Worm (Caenorhabditis elegans) whole organism, young adult: ENCODE data around the gene F52H3.6.

Source experiments
- B0019.2 ChIP-seq: fragments of 200-800 bp; sonication (Bioruptor generic); conservative IDR thresholded peaks from 2 replicates; pipeline ENCODE4 v1.3.6; 2022; ENCODE audit warnings: missing genetic modification reagents, missing genetic modification characterization, missing compliant biosample characterization
- B0336.3 ChIP-seq: fragments of 200-800 bp; sonication (Bioruptor generic); IDR thresholded peaks from 2 replicates; pipeline ENCODE4 v1.3.6; 2022; ENCODE audit warnings: missing genetic modification characterization, missing compliant biosample characterization
- C17E4.6 ChIP-seq: fragments of 200-800 bp; sonication (Bioruptor generic); IDR thresholded peaks from 2 replicates; pipeline ENCODE4 v1.3.6; 2022; ENCODE audit warnings: missing genetic modification reagents, missing genetic modification characterization, missing compliant biosample characterization
- F33H1.4 ChIP-seq: fragments of 200-800 bp; sonication (Bioruptor generic); IDR thresholded peaks from 2 replicates; pipeline ENCODE4 v1.3.6; 2022; ENCODE audit warnings: missing genetic modification reagents, missing genetic modification characterization, missing compliant biosample characterization
- F39B2.1 ChIP-seq: fragments of 200-800 bp; sonication (Bioruptor generic); IDR thresholded peaks from 2 replicates; pipeline ENCODE4 v1.3.6; 2022; ENCODE audit warnings: missing genetic modification reagents, missing genetic modification characterization, missing compliant biosample characterization
- F57C9.4 ChIP-seq: sonication (generic microtip); optimal IDR thresholded peaks from 2 replicates; lab custom pipeline; 2017; ENCODE audit warnings: mild to moderate bottlenecking, missing genetic modification characterization, missing compliant biosample characterization
- K11D2.4 ChIP-seq: fragments of 200-800 bp; sonication (Bioruptor generic); IDR thresholded peaks from 2 replicates; pipeline ENCODE4 v1.3.6; 2022; ENCODE audit warnings: missing genetic modification reagents, missing genetic modification characterization, missing compliant biosample characterization
- T07F8.4 ChIP-seq: sonication (generic microtip); optimal IDR thresholded peaks from 2 replicates; lab custom pipeline; 2016; ENCODE audit warnings: mild to moderate bottlenecking, missing genetic modification characterization, moderate library complexity, missing compliant biosample characterization
- T26A5.8 ChIP-seq: sonication (generic microtip); optimal IDR thresholded peaks from 2 replicates; lab custom pipeline; 2016; ENCODE audit warnings: missing genetic modification characterization, missing compliant biosample characterization
- Y53G8AR.9 ChIP-seq: fragments of 200-800 bp; sonication (Bioruptor generic); conservative IDR thresholded peaks from 2 replicates; pipeline ENCODE4 v1.3.6; 2022; ENCODE audit warnings: missing genetic modification reagents, missing genetic modification characterization, missing compliant biosample characterization
- Y67H2A.10 ChIP-seq: fragments of 200-800 bp; sonication (Bioruptor generic); conservative IDR thresholded peaks from 2 replicates; pipeline ENCODE4 v1.3.6; 2022; ENCODE audit warnings: missing genetic modification reagents, missing genetic modification characterization, missing compliant biosample characterization
- athp-1 ChIP-seq: sonication (generic microtip); optimal IDR thresholded peaks from 2 replicates; lab custom pipeline; 2017; ENCODE audit warnings: mild to moderate bottlenecking, missing genetic modification characterization, missing compliant biosample characterization
- attf-5 ChIP-seq: fragments of 200-800 bp; sonication (Bioruptor generic); optimal IDR thresholded peaks from 2 replicates; lab custom pipeline; 2018; ENCODE audit warnings: mild to moderate bottlenecking, missing genetic modification characterization, missing compliant biosample characterization
- attf-6 ChIP-seq: fragments of 200-800 bp; sonication (Bioruptor generic); IDR thresholded peaks from 2 replicates; pipeline ENCODE4 v1.3.6; 2022; ENCODE audit warnings: missing genetic modification reagents, missing genetic modification characterization, missing compliant biosample characterization
- bed-2 ChIP-seq: fragments of 200-800 bp; sonication (Bioruptor generic); IDR thresholded peaks from 2 replicates; pipeline ENCODE4 v1.3.6; 2022; ENCODE audit warnings: missing genetic modification reagents, missing genetic modification characterization, missing compliant biosample characterization
- cebp-2 ChIP-seq: fragments of 200-800 bp; sonication (Bioruptor generic); IDR thresholded peaks from 2 replicates; pipeline ENCODE4 v1.3.6; 2022; ENCODE audit warnings: missing genetic modification characterization, missing compliant biosample characterization
- ceh-27 ChIP-seq: fragments of 200-800 bp; sonication (Bioruptor generic); optimal IDR thresholded peaks from 2 replicates; lab custom pipeline; 2018; ENCODE audit warnings: mild to moderate bottlenecking, missing genetic modification characterization, moderate library complexity, missing compliant biosample characterization
- ceh-58 ChIP-seq: fragments of 200-800 bp; sonication (Bioruptor generic); IDR thresholded peaks from 2 replicates; pipeline ENCODE4 v1.3.6; 2022; ENCODE audit warnings: missing genetic modification characterization, missing compliant biosample characterization
- ceh-79 ChIP-seq: sonication (generic microtip); optimal IDR thresholded peaks from 2 replicates; lab custom pipeline; 2017; ENCODE audit warnings: mild to moderate bottlenecking, missing genetic modification characterization, missing compliant biosample characterization
- ceh-91 ChIP-seq: fragments of 200-800 bp; sonication (Bioruptor generic); IDR thresholded peaks from 2 replicates; pipeline ENCODE4 v1.3.6; 2022; ENCODE audit warnings: missing genetic modification reagents, missing genetic modification characterization, missing compliant biosample characterization
- die-1 ChIP-seq: sonication (generic microtip); optimal IDR thresholded peaks from 2 replicates; lab custom pipeline; 2016; ENCODE audit warnings: missing genotype, mild to moderate bottlenecking, missing genetic modification characterization, missing compliant biosample characterization
- egl-18 ChIP-seq: fragments of 200-800 bp; sonication (Bioruptor generic); IDR thresholded peaks from 2 replicates; pipeline ENCODE4 v1.3.6; 2022; ENCODE audit warnings: missing genetic modification reagents, missing genetic modification characterization, missing compliant biosample characterization
- egl-44 ChIP-seq: fragments of 200-800 bp; sonication (Bioruptor generic); IDR thresholded peaks from 2 replicates; pipeline ENCODE4 v1.3.6; 2022; ENCODE audit warnings: missing genetic modification reagents, missing genetic modification characterization, missing compliant biosample characterization
- egrh-3 ChIP-seq: fragments of 200-800 bp; sonication (Bioruptor generic); IDR thresholded peaks from 2 replicates; pipeline ENCODE4 v1.3.6; 2022; ENCODE audit warnings: missing genetic modification reagents, missing genetic modification characterization, missing compliant biosample characterization
- gei-17 ChIP-seq: fragments of 200-800 bp; sonication (Bioruptor generic); optimal IDR thresholded peaks from 2 replicates; lab custom pipeline; 2018; ENCODE audit warnings: mild to moderate bottlenecking, missing genetic modification characterization, missing compliant biosample characterization
- him-1 ChIP-seq: sonication (generic microtip); optimal IDR thresholded peaks from 2 replicates; lab custom pipeline; 2016; ENCODE audit warnings: missing genotype, missing genetic modification reagents, missing genetic modification characterization, missing compliant biosample characterization
- hrde-1 ChIP-seq: sonication (generic microtip); optimal IDR thresholded peaks from 2 replicates; lab custom pipeline; 2016; ENCODE audit warnings: missing genetic modification characterization, mild to moderate bottlenecking, missing compliant biosample characterization, moderate library complexity, missing genotype, missing genetic modification reagents, borderline replicate concordance
- let-607 ChIP-seq, 2 experiments: fragments of 200-800 bp in 1 of 2; sonication (Bioruptor generic) in 1 of 2; sonication (generic microtip) in 1 of 2; optimal IDR thresholded peaks; 2 replicates each; lab custom pipeline; 2016 to 2018; ENCODE audit warnings: mild to moderate bottlenecking in 2 of 2, missing compliant biosample characterization in 2 of 2, missing genetic modification characterization in 2 of 2, moderate library complexity in 2 of 2, missing genotype in 1 of 2
- lsl-1 ChIP-seq: fragments of 200-800 bp; sonication (Bioruptor generic); optimal IDR thresholded peaks from 2 replicates; lab custom pipeline; 2018; ENCODE audit warnings: mild to moderate bottlenecking, missing genetic modification characterization, moderate library complexity, missing compliant biosample characterization
- madf-6 ChIP-seq: fragments of 200-800 bp; sonication (Bioruptor generic); IDR thresholded peaks from 2 replicates; pipeline ENCODE4 v1.3.6; 2022; ENCODE audit warnings: missing genetic modification reagents, missing genetic modification characterization, missing compliant biosample characterization
- mcd-1 ChIP-seq: fragments of 200-800 bp; sonication (Bioruptor generic); IDR thresholded peaks from 2 replicates; pipeline ENCODE4 v1.3.6; 2022; ENCODE audit warnings: missing genetic modification reagents, missing genetic modification characterization, missing compliant biosample characterization
- nfyb-1 ChIP-seq: fragments of 200-800 bp; sonication (Bioruptor generic); IDR thresholded peaks from 2 replicates; pipeline ENCODE4 v1.3.6; 2022; ENCODE audit warnings: missing genetic modification reagents, missing genetic modification characterization, missing compliant biosample characterization
- nhr-120 ChIP-seq: fragments of 200-800 bp; sonication (Bioruptor generic); IDR thresholded peaks from 2 replicates; pipeline ENCODE4 v1.3.6; 2022; ENCODE audit warnings: missing genetic modification characterization, missing compliant biosample characterization
- nhr-27 ChIP-seq: fragments of 200-800 bp; sonication (Bioruptor generic); optimal IDR thresholded peaks from 2 replicates; lab custom pipeline; 2018; ENCODE audit warnings: mild to moderate bottlenecking, missing genetic modification characterization, moderate library complexity, missing compliant biosample characterization
- nhr-80 ChIP-seq: sonication (generic microtip); optimal IDR thresholded peaks from 2 replicates; lab custom pipeline; 2016; ENCODE audit warnings: missing genetic modification characterization, missing compliant biosample characterization
- snpc-3.4 ChIP-seq: sonication (generic microtip); optimal IDR thresholded peaks from 2 replicates; lab custom pipeline; 2017; ENCODE audit warnings: missing genetic modification characterization, mild to moderate bottlenecking, missing compliant biosample characterization, antibody characterized with exemption, moderate library complexity, missing genotype, missing genetic modification reagents
- sptf-2 ChIP-seq: fragments of 200-800 bp; sonication (Bioruptor generic); optimal IDR thresholded peaks from 2 replicates; lab custom pipeline; 2018; ENCODE audit warnings: mild to moderate bottlenecking, missing genetic modification characterization, missing compliant biosample characterization
- xnd-1 ChIP-seq: sonication (generic microtip); optimal IDR thresholded peaks from 2 replicates; lab custom pipeline; 2016; ENCODE audit warnings: missing genotype, missing genetic modification reagents, missing genetic modification characterization, missing compliant biosample characterization
- zfh-2 ChIP-seq: fragments of 200-800 bp; sonication (Bioruptor generic); conservative IDR thresholded peaks from 2 replicates; pipeline ENCODE4 v1.3.6; 2022; ENCODE audit warnings: missing genetic modification reagents, missing genetic modification characterization, missing compliant biosample characterization
- zim-3 ChIP-seq: sonication (generic microtip); optimal IDR thresholded peaks from 2 replicates; lab custom pipeline; 2017; ENCODE audit warnings: mild to moderate bottlenecking, missing genetic modification characterization, moderate library complexity, missing compliant biosample characterization
- ztf-3 ChIP-seq: fragments of 200-800 bp; sonication (Bioruptor generic); optimal IDR thresholded peaks from 2 replicates; lab custom pipeline; 2018; ENCODE audit warnings: mild to moderate bottlenecking, missing genetic modification characterization, missing compliant biosample characterization

Gene F52H3.6

DNA sequence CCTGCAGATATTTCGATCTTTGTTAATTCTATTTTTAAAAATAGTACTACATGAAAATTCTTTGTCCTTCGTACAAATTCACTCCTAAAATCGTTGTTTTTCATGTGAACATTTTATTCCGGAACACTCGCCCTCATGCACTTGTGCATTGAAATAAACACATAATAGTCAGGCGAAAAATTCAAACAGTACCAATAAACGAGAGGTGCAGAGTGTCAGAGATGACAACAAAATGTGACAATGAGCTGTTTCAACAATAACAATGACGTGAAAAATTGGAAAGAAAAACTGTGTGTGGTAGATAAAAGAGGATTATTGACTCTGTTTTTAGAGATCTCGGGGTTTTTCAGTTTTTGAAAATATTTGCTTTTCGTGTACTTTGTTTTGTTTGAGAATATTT, at the start of gene F52H3.6:
Gene F52H3.6, minus strand, starts transcription at position 228 of the 400 bp plus-strand sequence.
- TF ChIP-seq athp-1 (tag; lab: Kevin White, UChicago) (no peak), egl-18 (GFP tag; lab: Robert Waterston, UW) (no peak), bed-2 (GFP tag; lab: Robert Waterston, UW) (no peak), nfyb-1 (GFP tag; lab: Robert Waterston, UW) (no peak), nhr-80 (tag; lab: Kevin White, UChicago) (peak; percentile 33), attf-5 (GFP tag; lab: Kevin White, UChicago) (no peak)

DNA sequence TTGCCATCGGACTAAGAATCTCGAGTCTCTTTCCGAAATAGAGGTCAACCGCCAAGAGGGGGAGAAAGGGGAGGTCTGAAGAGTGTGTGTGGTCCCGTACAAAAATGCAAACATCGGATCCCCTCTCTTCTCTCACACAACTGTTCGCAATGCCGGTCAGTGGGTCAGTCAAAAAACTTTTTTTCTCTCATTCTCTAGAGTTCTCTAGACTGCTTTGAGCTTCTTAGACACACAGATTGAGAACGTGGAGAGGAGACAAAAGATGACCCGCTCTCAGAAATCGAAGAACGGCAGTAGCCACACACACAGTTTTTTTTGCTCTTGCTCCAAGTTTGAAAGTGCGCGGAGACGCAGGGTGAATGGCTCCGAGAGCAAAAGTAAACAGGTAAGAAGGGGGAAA, 47.6 kb upstream of the F52H3.6 start:
- TF ChIP-seq T26A5.8 (no peak), madf-6 (GFP tag; lab: Robert Waterston, UW) (no peak), T07F8.4 (tag; lab: Kevin White, UChicago) (no peak), gei-17 (no peak), ceh-58 (GFP tag; lab: Robert Waterston, UW) (no peak), mcd-1 (GFP tag; lab: Robert Waterston, UW) (no peak), egrh-3 (no peak), F39B2.1 (GFP tag; lab: Robert Waterston, UW) (no peak)

DNA sequence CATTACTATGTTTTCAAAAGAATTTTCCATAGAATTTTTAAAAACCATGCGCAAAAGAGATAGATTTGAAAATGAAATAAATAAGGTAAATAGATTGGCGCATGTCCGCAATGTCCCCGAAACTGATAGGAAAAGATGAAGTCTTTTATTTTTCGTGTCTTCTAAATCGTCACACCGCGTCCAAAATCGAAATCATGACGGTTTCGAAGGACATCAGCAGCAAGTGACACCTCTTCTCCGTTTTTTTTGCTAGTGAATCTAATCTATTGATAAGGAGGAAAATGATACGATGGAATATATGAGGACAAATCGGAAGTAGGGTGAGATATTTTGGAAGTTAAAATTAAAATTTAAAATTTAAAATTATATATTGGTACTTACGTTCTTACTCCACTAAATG, 45.8 kb upstream of the F52H3.6 start:
- TF ChIP-seq mcd-1 (GFP tag; lab: Robert Waterston, UW) (no peak), cebp-2 (GFP tag; lab: Robert Waterston, UW) (no peak), B0019.2 (no peak), T26A5.8 (no peak), ceh-91 (no peak), attf-6 (no peak), let-607 (tag; optimal IDR thresholded peaks at IDR 0.05; lab: Kevin White, UChicago) (no peak), die-1 (tag; lab: Kevin White, UChicago) (no peak), B0336.3 (GFP tag; lab: Robert Waterston, UW) (no peak), zfh-2 (GFP tag; lab: Robert Waterston, UW) (no peak), nhr-120 (GFP tag; lab: Robert Waterston, UW) (no peak), attf-5 (GFP tag; lab: Kevin White, UChicago) (no peak), ceh-27 (GFP tag; lab: Kevin White, UChicago) (no peak), snpc-3.4 (tag; lab: Kevin White, UChicago) (no peak), xnd-1 (tag; lab: Kevin White, UChicago) (no peak), ztf-3 (GFP tag; lab: Kevin White, UChicago) (no peak), him-1 (no peak), Y67H2A.10 (no peak), K11D2.4 (no peak), Y53G8AR.9 (GFP tag; lab: Robert Waterston, UW) (no peak)

DNA sequence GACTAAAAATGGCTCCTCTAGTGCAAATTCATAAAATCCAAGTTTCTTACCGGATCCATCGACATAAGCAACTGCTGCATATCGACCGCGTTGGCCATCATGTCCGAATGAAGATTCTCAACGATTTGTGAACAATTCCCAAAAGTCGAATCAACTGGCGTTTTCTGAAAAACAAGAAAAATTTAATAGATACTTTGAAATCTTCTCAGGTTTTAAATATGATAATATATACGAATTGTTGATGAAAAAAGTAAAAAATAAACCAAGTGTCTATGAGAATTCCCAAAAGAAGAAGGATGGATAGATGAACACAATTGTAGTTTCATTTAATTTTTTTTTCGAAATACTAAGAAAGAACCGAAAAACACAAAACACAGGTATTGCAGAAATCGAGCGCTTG, 39.6 kb upstream of the F52H3.6 start, which contains the start of gene die-1:
Gene die-1, minus strand, starts transcription at position 101 of the 400 bp plus-strand sequence.
- TF ChIP-seq F33H1.4 (GFP tag; lab: Robert Waterston, UW) = no peak
- TF ChIP-seq Y53G8AR.9 (GFP tag; lab: Robert Waterston, UW) = no peak
- TF ChIP-seq ceh-79 (tag; lab: Kevin White, UChicago) = no peak
- TF ChIP-seq madf-6 (GFP tag; lab: Robert Waterston, UW) = no peak
- TF ChIP-seq F57C9.4 = no peak
- no peak for TF ChIP-seq T26A5.8
- TF ChIP-seq him-1 = no peak
- TF ChIP-seq egl-18 (GFP tag; lab: Robert Waterston, UW) = no peak
- no peak for TF ChIP-seq nhr-27 (tag; lab: Kevin White, UChicago)
- TF ChIP-seq sptf-2 (GFP tag; lab: Kevin White, UChicago) = no peak
- TF ChIP-seq zim-3 = no peak
- no peak for TF ChIP-seq ceh-27 (GFP tag; lab: Kevin White, UChicago)
- no peak for TF ChIP-seq lsl-1
- no peak for TF ChIP-seq C17E4.6 (GFP tag; lab: Robert Waterston, UW)
- TF ChIP-seq hrde-1 = no peak
- TF ChIP-seq egl-44 (GFP tag; lab: Robert Waterston, UW) = no peak
